Worm (Caenorhabditis elegans): Measurements from ENCODE around the gene T23G4.2.

ce11 chrIV:13725201-13725600 lies 35.8 kb upstream of the T23G4.2 start:
- TF ChIP-seq cog-1 (tag; optimal IDR thresholded peaks at IDR 0.05) (no peak), flt-1 (GFP tag; IDR thresholded peaks at IDR 0.05) (no peak)

Measured in whole organism, midembryonic.